Worm (Caenorhabditis elegans) whole organism, late embryonic: ENCODE measurements around the gene ceh-38.

Experiments
- nhr-11 ChIP-seq: fragments of 150-350 bp; optimal IDR thresholded peaks from 2 replicates; lab custom pipeline; 2014; ENCODE audit warnings: missing biosample characterization, missing genetic modification characterization
- odd-2 ChIP-seq: sonication (generic microtip); optimal IDR thresholded peaks from 2 replicates; lab custom pipeline; 2017; ENCODE audit warnings: antibody characterized with exemption, mild to moderate bottlenecking, missing genetic modification characterization, missing compliant biosample characterization
- pha-4 ChIP-seq: fragments of 150-350 bp; optimal IDR thresholded peaks from 2 replicates; lab custom pipeline; 2018; ENCODE audit warnings: missing biosample characterization, missing genetic modification reagents, missing genetic modification characterization
- sdc-2 ChIP-seq: sonication (generic microtip); optimal IDR thresholded peaks from 2 replicates; lab custom pipeline; 2016; ENCODE audit warnings: missing genotype, missing genetic modification characterization, missing compliant biosample characterization
- tbx-2 ChIP-seq: sonication (generic microtip); optimal IDR thresholded peaks from 2 replicates; lab custom pipeline; 2016; ENCODE audit warnings: missing genetic modification characterization, missing compliant biosample characterization
- tbx-7 ChIP-seq: sonication (generic microtip); optimal IDR thresholded peaks from 2 replicates; lab custom pipeline; 2016; ENCODE audit warnings: missing genotype, missing genetic modification characterization, missing compliant biosample characterization
- unc-55 ChIP-seq: sonication (generic microtip); optimal IDR thresholded peaks from 2 replicates; lab custom pipeline; 2017; ENCODE audit warnings: missing biosample characterization, missing genetic modification reagents, missing genetic modification characterization
- ztf-16 ChIP-seq: sonication (generic microtip); optimal IDR thresholded peaks from 2 replicates; lab custom pipeline; 2017; ENCODE audit warnings: missing genetic modification characterization, missing compliant biosample characterization

- no peak for TF ChIP-seq tbx-2 (tag; lab: Kevin White, UChicago)
- TF ChIP-seq pha-4 (tag; lab: Kevin White, UChicago): no peak
- TF ChIP-seq unc-55: no peak
- no peak for TF ChIP-seq sdc-2 (tag; lab: Kevin White, UChicago)
- no peak for TF ChIP-seq nhr-11 (tag; lab: Kevin White, UChicago)
- TF ChIP-seq odd-2 (tag; lab: Kevin White, UChicago): no peak
- TF ChIP-seq ztf-16 (tag; lab: Kevin White, UChicago): no peak
- no peak for TF ChIP-seq tbx-7 (tag; lab: Kevin White, UChicago)
Observed at ce11 chrII:6972185-6972737, 20.9 kb downstream of the ceh-38 start, which contains the start of gene art-1.
